Worm (Caenorhabditis elegans): ENCODE results near the gene drr-2.

Gene drr-2

DNA sequence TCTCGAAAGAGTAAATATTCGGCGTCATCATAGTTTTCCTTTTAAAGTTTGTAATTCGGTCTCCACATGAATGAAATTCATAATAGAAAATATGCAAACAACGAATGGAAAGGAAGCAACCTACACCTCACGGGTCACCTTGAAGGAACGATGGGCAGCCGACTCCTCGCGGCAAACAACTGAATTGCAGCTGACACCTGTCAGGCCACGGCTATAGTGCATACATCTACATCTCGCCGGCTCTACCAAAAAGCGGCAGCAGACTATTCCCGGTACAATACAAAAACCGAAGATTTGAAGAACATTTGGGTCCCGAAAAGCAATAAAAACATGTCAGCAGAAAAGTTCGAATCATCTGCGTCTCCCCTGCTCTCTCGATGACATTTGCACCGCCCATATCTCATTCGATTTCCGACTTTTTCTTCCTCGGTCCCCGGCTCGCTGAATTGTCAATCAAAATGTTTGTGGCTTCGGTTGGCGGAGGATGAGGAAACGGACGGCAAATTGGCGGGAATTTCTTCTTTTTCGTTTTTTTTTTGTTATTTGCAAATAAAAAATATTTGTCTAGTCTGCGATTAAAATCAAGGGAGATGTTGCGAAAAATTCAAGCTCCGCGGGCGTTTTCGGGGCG, 7.5 kb downstream of the drr-2 start:
- TF ChIP-seq lin-39 (tag; optimal IDR thresholded peaks at IDR 0.05) (peak; percentile 7), nfya-1 (tag; optimal IDR thresholded peaks at IDR 0.05; ENCODE audit: insufficient read depth) (peak; percentile 32), snpc-4 (tag; optimal IDR thresholded peaks at IDR 0.05) (peak; percentile 66), unc-62 (GFP tag; optimal IDR thresholded peaks at IDR 0.05) (peak; percentile 31), fkh-10 (GFP tag; optimal IDR thresholded peaks at IDR 0.05) (peak; percentile 61), mdl-1 (tag; optimal IDR thresholded peaks at IDR 0.05) (no peak), nhr-237 (tag; optimal IDR thresholded peaks at IDR 0.05) (no peak)

DNA sequence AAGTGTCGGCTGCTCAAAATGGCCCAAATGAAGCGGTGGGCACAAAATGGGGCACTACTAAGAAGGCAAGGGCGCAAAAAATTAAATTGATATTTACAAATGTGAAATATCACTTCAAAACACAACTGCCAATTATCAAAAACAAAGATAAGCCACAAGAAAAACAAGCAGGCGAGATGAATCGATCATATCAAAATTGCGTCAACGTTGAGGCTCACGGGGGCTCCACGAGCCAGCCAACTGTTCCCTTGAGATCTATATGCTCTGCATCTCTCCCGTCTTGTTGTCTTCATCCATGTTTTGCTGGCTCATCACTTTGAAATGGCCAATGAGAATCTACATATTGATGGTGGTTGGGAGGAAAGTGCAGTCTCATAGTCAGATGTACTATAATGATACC, 8.1 kb downstream of the drr-2 start:
- TF ChIP-seq nhr-28 (tag; optimal IDR thresholded peaks at IDR 0.05) (no peak), egl-5 (tag; optimal IDR thresholded peaks at IDR 0.05) (peak; percentile 11), elt-1 (tag; optimal IDR thresholded peaks at IDR 0.05) (peak; percentile 29), unc-39 (tag; optimal IDR thresholded peaks at IDR 0.05) (no peak), lin-39 (tag; optimal IDR thresholded peaks at IDR 0.05) (peak; percentile 18)

ce11 chrIII:13633826-13634225, 9.5 kb downstream of the drr-2 start:
- TF ChIP-seq nfya-1 (tag; optimal IDR thresholded peaks at IDR 0.05; ENCODE audit: insufficient read depth) = peak; percentile 3
- TF ChIP-seq lin-39 (tag; optimal IDR thresholded peaks at IDR 0.05) = peak; percentile 3
- TF ChIP-seq elt-1 (tag; optimal IDR thresholded peaks at IDR 0.05) = no peak
- TF ChIP-seq fkh-2 (tag; optimal IDR thresholded peaks at IDR 0.05) = no peak
- no peak for TF ChIP-seq nhr-77 (tag; optimal IDR thresholded peaks at IDR 0.05)
- no peak for TF ChIP-seq nhr-43 (tag; optimal IDR thresholded peaks at IDR 0.05; ENCODE audit: poor library complexity, severe bottlenecking)
- no peak for TF ChIP-seq ztf-4 (tag; optimal IDR thresholded peaks at IDR 0.05)
- peak; percentile 20 for TF ChIP-seq fkh-10 (GFP tag; optimal IDR thresholded peaks at IDR 0.05)
- no peak for TF ChIP-seq pha-4 (tag; optimal IDR thresholded peaks at IDR 0.05)
- no peak for TF ChIP-seq elt-2 (tag; optimal IDR thresholded peaks at IDR 0.05)

- no peak for TF ChIP-seq unc-39 (tag; optimal IDR thresholded peaks at IDR 0.05)
- TF ChIP-seq nhr-11 (tag; optimal IDR thresholded peaks at IDR 0.05) = no peak
- no peak for TF ChIP-seq pha-4 (tag; optimal IDR thresholded peaks at IDR 0.05)
These were observed 12.7 kb downstream of the drr-2 start, which contains the start of gene arrd-17 for ce11 chrIII:13630708-13631107. arrd-17 (minus strand) TSS chrIII:13630808.

- TF ChIP-seq pqm-1 (tag; optimal IDR thresholded peaks at IDR 0.05) (peak; percentile 79), nhr-28 (tag; optimal IDR thresholded peaks at IDR 0.05) (no peak), nhr-67 (tag; optimal IDR thresholded peaks at IDR 0.05) (no peak), elt-1 (tag; optimal IDR thresholded peaks at IDR 0.05) (no peak), skn-1 (tag; optimal IDR thresholded peaks at IDR 0.05) (peak; percentile 2), R02D3.7 (tag; optimal IDR thresholded peaks at IDR 0.05) (no peak), nhr-25 (tag; optimal IDR thresholded peaks at IDR 0.05) (no peak), hmg-11 (tag; optimal IDR thresholded peaks at IDR 0.05) (no peak), pha-4 (tag; optimal IDR thresholded peaks at IDR 0.05) (peak; percentile 58), ZK546.5 (tag; optimal IDR thresholded peaks at IDR 0.05) (no peak), fos-1 (tag; optimal IDR thresholded peaks at IDR 0.05) (peak; percentile 6), fkh-10 (GFP tag; optimal IDR thresholded peaks at IDR 0.05) (no peak), nhr-23 (tag; optimal IDR thresholded peaks at IDR 0.05) (no peak), ceh-82 (tag; optimal IDR thresholded peaks at IDR 0.05) (no peak), ztf-11 (tag; optimal IDR thresholded peaks at IDR 0.05) (no peak), aly-2 (tag; optimal IDR thresholded peaks at IDR 0.05) (no peak), nhr-76 (tag; optimal IDR thresholded peaks at IDR 0.05) (no peak), ceh-16 (tag; optimal IDR thresholded peaks at IDR 0.05) (no peak), nhr-237 (tag; optimal IDR thresholded peaks at IDR 0.05) (no peak), nhr-11 (tag; optimal IDR thresholded peaks at IDR 0.05) (no peak), unc-39 (tag; optimal IDR thresholded peaks at IDR 0.05) (no peak), eor-1 (tag; optimal IDR thresholded peaks at IDR 0.05) (no peak), jun-1 (tag; optimal IDR thresholded peaks at IDR 0.05) (peak; percentile 19), lsy-12 (tag; optimal IDR thresholded peaks at IDR 0.05) (no peak), tbx-2 (tag; optimal IDR thresholded peaks at IDR 0.05) (no peak), daf-12 (tag; optimal IDR thresholded peaks at IDR 0.05) (no peak), nhr-77 (tag; optimal IDR thresholded peaks at IDR 0.05) (no peak), nfya-1 (tag; optimal IDR thresholded peaks at IDR 0.05; ENCODE audit: insufficient read depth) (no peak), lin-39 (tag; optimal IDR thresholded peaks at IDR 0.05) (no peak), elt-2 (tag; optimal IDR thresholded peaks at IDR 0.05) (peak; percentile 91)
These were observed 16.7 kb downstream of the drr-2 start, which contains the start of gene T12D8.5 for ce11 chrIII:13626692-13627091. T12D8.5 (minus strand) TSS chrIII:13626786.
